Worm (Caenorhabditis elegans): Measurements from ENCODE around the gene ZK418.13.

The ZK418.13 gene

ce11 chrIII:7030044-7030804 is 46.1 kb downstream of the ZK418.13 start (continued):
- TF ChIP-seq cebp-2 (GFP tag; IDR thresholded peaks at IDR 0.05) (no peak), dpl-1 (GFP tag; optimal IDR thresholded peaks at IDR 0.05) (no peak)

ce11 chrIII:7029105-7029504 is 47.2 kb downstream of the ZK418.13 start, which contains the start of gene cyk-1:
Gene cyk-1 (minus strand): TSS chrIII:7029205.
- TF ChIP-seq somi-1 (GFP tag; optimal IDR thresholded peaks at IDR 0.05): no peak
- TF ChIP-seq athp-1 (tag; optimal IDR thresholded peaks at IDR 0.05): no peak
- TF ChIP-seq ceh-58 (GFP tag; IDR thresholded peaks at IDR 0.05): no peak
- TF ChIP-seq F23B12.7 (tag; optimal IDR thresholded peaks at IDR 0.05; ENCODE audit: insufficient read depth): no peak
- no peak for TF ChIP-seq F57C9.4 (tag; optimal IDR thresholded peaks at IDR 0.05)
- TF ChIP-seq nhr-90 (tag; optimal IDR thresholded peaks at IDR 0.05): no peak
- TF ChIP-seq F39B2.1 (GFP tag; IDR thresholded peaks at IDR 0.05): no peak
- TF ChIP-seq chd-7 (tag; optimal IDR thresholded peaks at IDR 0.05): no peak
- no peak for TF ChIP-seq him-1 (tag; optimal IDR thresholded peaks at IDR 0.05)
- no peak for TF ChIP-seq attf-5 (GFP tag; optimal IDR thresholded peaks at IDR 0.05)
- TF ChIP-seq B0019.2 (GFP tag; conservative IDR thresholded peaks at IDR 0.05): no peak
- no peak for TF ChIP-seq Y67H2A.10 (GFP tag; conservative IDR thresholded peaks at IDR 0.05)
- TF ChIP-seq let-607 (tag; optimal IDR thresholded peaks at IDR 0.05): no peak

DNA sequence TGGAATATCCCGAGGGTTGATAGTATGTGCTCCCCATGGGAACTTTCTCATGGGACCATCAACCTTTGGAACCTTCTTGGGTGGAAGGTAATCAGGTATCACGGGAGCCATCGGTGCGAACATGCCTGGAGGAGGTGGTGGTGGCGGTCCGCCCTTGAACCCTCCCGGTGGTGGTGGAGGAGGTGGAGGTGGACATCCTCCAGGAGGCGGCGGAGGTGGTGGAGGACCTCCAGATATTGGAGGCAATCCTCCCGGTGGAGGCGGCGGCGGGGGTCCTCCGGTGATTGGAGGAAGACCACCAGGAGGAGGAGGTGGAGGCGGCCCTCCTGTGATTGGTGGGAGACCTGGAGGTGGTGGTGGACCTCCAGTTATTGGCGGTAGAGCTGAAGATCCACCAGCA is 50.4 kb downstream of the ZK418.13 start:
- TF ChIP-seq nhr-27 (tag; optimal IDR thresholded peaks at IDR 0.05): no peak
- peak; percentile 96 for TF ChIP-seq zfh-2 (GFP tag; conservative IDR thresholded peaks at IDR 0.05)
- TF ChIP-seq mcd-1 (GFP tag; IDR thresholded peaks at IDR 0.05): peak; percentile 43; the same call in 1 of the 2 replicates
- 0 out of 2 replicates have a peak, but pooled peaks have one; percentile 20 for TF ChIP-seq ztf-25 (GFP tag; IDR thresholded peaks at IDR 0.05)
- TF ChIP-seq egrh-3 (GFP tag; IDR thresholded peaks at IDR 0.05): peak; percentile 98

All from whole organism, young adult.